Worm (Caenorhabditis elegans) whole organism, L2 larva: Measurements from ENCODE around the gene rpl-3.

Source experiments
- C34F6.9 ChIP-seq: fragments of 150-350 bp; optimal IDR thresholded peaks from 2 replicates; lab custom pipeline; 2014; ENCODE audit warnings: missing biosample characterization, missing genetic modification characterization
- blmp-1 ChIP-seq: sonication (generic microtip); optimal IDR thresholded peaks from 2 replicates; lab custom pipeline; 2017; ENCODE audit warnings: missing genetic modification characterization, mild to moderate bottlenecking, missing compliant biosample characterization, antibody characterized with exemption, moderate library complexity; ENCODE audit not compliant: insufficient read depth
- egl-27 ChIP-seq: sonication (generic microtip); optimal IDR thresholded peaks from 3 replicates; lab custom pipeline; 2017; ENCODE audit warnings: missing biosample characterization, missing genetic modification reagents, missing genetic modification characterization
- elt-1 ChIP-seq: fragments of 150-350 bp; optimal IDR thresholded peaks from 2 replicates; lab custom pipeline; 2014; ENCODE audit warnings: missing biosample characterization, missing genetic modification characterization
- nhr-12 ChIP-seq: fragments of 150-350 bp; optimal IDR thresholded peaks from 2 replicates; lab custom pipeline; 2014; ENCODE audit warnings: missing biosample characterization, missing genetic modification characterization
- skn-1 ChIP-seq: sonication (generic microtip); optimal IDR thresholded peaks from 2 replicates; lab custom pipeline; 2017; ENCODE audit warnings: missing biosample characterization, missing genetic modification characterization
- unc-62 ChIP-seq: fragments of 150-350 bp; optimal IDR thresholded peaks from 2 replicates; lab custom pipeline; 2014; ENCODE audit warnings: missing biosample characterization, missing genetic modification reagents, missing genetic modification characterization
- ztf-4 ChIP-seq: fragments of 150-350 bp; optimal IDR thresholded peaks from 2 replicates; lab custom pipeline; 2014; ENCODE audit warnings: missing biosample characterization, missing genetic modification characterization

- TF ChIP-seq elt-1 (tag; lab: Kevin White, UChicago) (no peak), egl-27 (no peak), unc-62 (GFP tag; lab: Kevin White, UChicago) (no peak), nhr-12 (tag; lab: Kevin White, UChicago) (no peak), ztf-4 (tag; lab: Kevin White, UChicago) (no peak), skn-1 (tag; lab: Kevin White, UChicago) (no peak), blmp-1 (tag; lab: Kevin White, UChicago) (no peak), C34F6.9 (tag; lab: Kevin White, UChicago) (no peak)
These were observed 38.8 kb downstream of the rpl-3 start for ce11 chrIII:3906481-3906880.
